Worm (Caenorhabditis elegans) whole organism, early embryonic: Measurements from ENCODE around the gene F54D5.9.

Source experiments
- B0310.2 ChIP-seq: sonication (generic microtip); optimal IDR thresholded peaks from 2 replicates; lab custom pipeline; 2016; ENCODE audit warnings: mild to moderate bottlenecking, missing genetic modification characterization, missing compliant biosample characterization
- aly-1 ChIP-seq: sonication (generic microtip); optimal IDR thresholded peaks from 2 replicates; lab custom pipeline; 2016; ENCODE audit warnings: missing genetic modification characterization, missing compliant biosample characterization
- ama-1 ChIP-seq: fragments of 150-350 bp; optimal IDR thresholded peaks from 2 replicates; lab custom pipeline; 2014
- ceh-36 ChIP-seq: sonication (generic microtip); optimal IDR thresholded peaks from 2 replicates; lab custom pipeline; 2016; ENCODE audit warnings: missing genetic modification characterization, inconsistent platforms, missing compliant biosample characterization
- hmbx-1 ChIP-seq: sonication (generic microtip); optimal IDR thresholded peaks from 2 replicates; lab custom pipeline; 2016; ENCODE audit warnings: mild to moderate bottlenecking, missing genetic modification characterization, missing compliant biosample characterization
- hmg-4 ChIP-seq: fragments of 200-800 bp; sonication (Bioruptor generic); optimal IDR thresholded peaks from 2 replicates; lab custom pipeline; 2018; ENCODE audit warnings: mild to moderate bottlenecking, missing genetic modification characterization, missing compliant biosample characterization
- hnd-1 ChIP-seq: sonication (generic microtip); optimal IDR thresholded peaks from 2 replicates; lab custom pipeline; 2016; ENCODE audit warnings: missing genetic modification characterization, missing compliant biosample characterization
- pes-1 ChIP-seq: fragments of 200-800 bp; sonication (Bioruptor generic); IDR thresholded peaks from 2 replicates; pipeline ENCODE4 v1.3.6; 2022; ENCODE audit warnings: missing genetic modification reagents, missing genetic modification characterization, missing compliant biosample characterization
- scrt-1 ChIP-seq: fragments of 200-800 bp; sonication (Bioruptor generic); IDR thresholded peaks from 2 replicates; pipeline ENCODE4 v1.3.6; 2022; ENCODE audit warnings: missing genetic modification characterization, missing compliant biosample characterization
- sea-1 ChIP-seq: fragments of 200-800 bp; sonication (Bioruptor generic); conservative IDR thresholded peaks from 2 replicates; pipeline ENCODE4 v1.3.6; 2022; ENCODE audit warnings: missing genetic modification characterization, missing compliant biosample characterization
- tbx-37 ChIP-seq: fragments of 200-800 bp; sonication (Bioruptor generic); conservative IDR thresholded peaks from 2 replicates; pipeline ENCODE4 v1.3.6; 2022; ENCODE audit warnings: missing genetic modification reagents, missing genetic modification characterization, missing compliant biosample characterization
- tra-4 ChIP-seq: sonication (generic microtip); optimal IDR thresholded peaks from 2 replicates; lab custom pipeline; 2017; ENCODE audit warnings: missing genetic modification characterization, missing compliant biosample characterization

DNA sequence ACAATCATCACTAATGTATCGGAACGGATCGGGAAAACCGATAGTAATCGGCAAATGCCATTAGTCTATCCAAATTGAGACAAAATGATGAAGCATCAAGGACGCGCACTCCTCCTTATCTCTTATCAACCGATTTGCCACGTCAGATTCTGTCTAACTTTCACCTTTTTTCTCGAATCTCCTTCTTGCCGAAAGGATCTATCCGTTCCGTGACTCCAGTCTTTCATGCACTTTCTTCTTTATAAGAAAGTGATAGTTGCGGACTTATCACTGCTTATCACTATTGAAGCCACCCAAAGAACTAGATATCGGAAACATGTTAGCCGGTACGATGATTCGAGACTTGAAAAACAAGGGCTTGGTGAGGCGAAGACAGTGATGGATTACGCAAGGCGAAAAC is 42.7 kb downstream of the F54D5.9 start:
- TF ChIP-seq B0310.2 (tag; lab: Kevin White, UChicago) (no peak), tra-4 (no peak), aly-1 (tag; lab: Kevin White, UChicago) (no peak), pes-1 (GFP tag; lab: Robert Waterston, UW) (no peak), scrt-1 (GFP tag; lab: Robert Waterston, UW) (no peak), ceh-36 (tag; lab: Kevin White, UChicago) (no peak), hmbx-1 (no peak), sea-1 (no peak), tbx-37 (GFP tag; lab: Robert Waterston, UW) (no peak), ama-1 (lab: Kevin White, UChicago) (no peak), hnd-1 (no peak), hmg-4 (no peak)
